Worm (Caenorhabditis elegans) whole organism, mixed stage, embryonic: ENCODE measurements around the gene ugt-19.

Experiments used
- blmp-1 ChIP-seq: fragments of 150-350 bp; optimal IDR thresholded peaks from 2 replicates; lab custom pipeline; 2014; ENCODE audit warnings: missing biosample characterization, missing genetic modification characterization
- ces-1 ChIP-seq: fragments of 150-350 bp; optimal IDR thresholded peaks from 2 replicates; lab custom pipeline; 2014; ENCODE audit warnings: missing biosample characterization, missing genetic modification reagents, missing genetic modification characterization
- elt-3 ChIP-seq: fragments of 150-350 bp; optimal IDR thresholded peaks from 2 replicates; lab custom pipeline; 2014; ENCODE audit warnings: missing biosample characterization, missing genetic modification characterization
- lin-13 ChIP-seq: fragments of 150-350 bp; optimal IDR thresholded peaks from 2 replicates; lab custom pipeline; 2014; ENCODE audit warnings: missing biosample characterization, missing genetic modification characterization
- nhr-12 ChIP-seq: fragments of 150-350 bp; optimal IDR thresholded peaks from 2 replicates; lab custom pipeline; 2014; ENCODE audit warnings: missing biosample characterization, missing genetic modification characterization
- nhr-237 ChIP-seq: fragments of 150-350 bp; optimal IDR thresholded peaks from 2 replicates; lab custom pipeline; 2014; ENCODE audit warnings: missing biosample characterization, missing genetic modification characterization
- nhr-28 ChIP-seq: fragments of 150-350 bp; optimal IDR thresholded peaks from 2 replicates; lab custom pipeline; 2014; ENCODE audit warnings: missing biosample characterization, missing genetic modification characterization
- pha-4 ChIP-seq: fragments of 150-350 bp; optimal IDR thresholded peaks from 2 replicates; lab custom pipeline; 2018; ENCODE audit warnings: missing biosample characterization, missing genetic modification reagents, missing genetic modification characterization
- sptf-1 ChIP-seq: sonication (generic microtip); optimal IDR thresholded peaks from 2 replicates; lab custom pipeline; 2017; ENCODE audit warnings: mild to moderate bottlenecking, missing genetic modification characterization, moderate library complexity, missing compliant biosample characterization
- unc-39 ChIP-seq: fragments of 150-350 bp; optimal IDR thresholded peaks from 2 replicates; lab custom pipeline; 2014; ENCODE audit warnings: missing biosample characterization, missing genetic modification characterization
- unc-62 ChIP-seq: fragments of 150-350 bp; optimal IDR thresholded peaks from 2 replicates; lab custom pipeline; 2014; ENCODE audit warnings: missing biosample characterization, missing genetic modification reagents, missing genetic modification characterization
- zip-8 ChIP-seq: fragments of 150-350 bp; optimal IDR thresholded peaks from 2 replicates; lab custom pipeline; 2014; ENCODE audit warnings: missing biosample characterization, missing genetic modification characterization
- ztf-11 ChIP-seq: fragments of 150-350 bp; optimal IDR thresholded peaks from 2 replicates; lab custom pipeline; 2014; ENCODE audit warnings: missing biosample characterization, missing genetic modification characterization

- TF ChIP-seq elt-3 (tag; lab: Kevin White, UChicago), result no peak
- TF ChIP-seq nhr-28 (tag; lab: Kevin White, UChicago), result no peak
- no peak for TF ChIP-seq unc-62
- TF ChIP-seq unc-39, result no peak
- TF ChIP-seq pha-4 (tag; lab: Kevin White, UChicago), result no peak
- no peak for TF ChIP-seq ces-1
- TF ChIP-seq zip-8 (tag; lab: Kevin White, UChicago), result no peak
- no peak for TF ChIP-seq nhr-12 (tag; lab: Kevin White, UChicago)
- no peak for TF ChIP-seq lin-13 (tag; lab: Kevin White, UChicago)
- no peak for TF ChIP-seq nhr-237 (tag; lab: Kevin White, UChicago)
- TF ChIP-seq blmp-1, result no peak
- no peak for TF ChIP-seq ztf-11
- no peak for TF ChIP-seq sptf-1 (tag; lab: Kevin White, UChicago)
Observed at ce11 chrIV:6094315-6094606, 14.5 kb upstream of the ugt-19 start.
